Worm (Caenorhabditis elegans) whole organism, early embryonic: ENCODE measurements around the gene unc-62.

Experiments
- ama-1 ChIP-seq: fragments of 150-350 bp; optimal IDR thresholded peaks from 2 replicates; lab custom pipeline; 2014
- ceh-13 ChIP-seq: fragments of 200-800 bp; sonication (Bioruptor generic); optimal IDR thresholded peaks from 2 replicates; lab custom pipeline; 2018; ENCODE audit warnings: mild to moderate bottlenecking, missing genetic modification characterization, missing compliant biosample characterization
- ceh-36 ChIP-seq: sonication (generic microtip); optimal IDR thresholded peaks from 2 replicates; lab custom pipeline; 2016; ENCODE audit warnings: missing genetic modification characterization, inconsistent platforms, missing compliant biosample characterization
- ets-7 ChIP-seq: sonication (generic microtip); optimal IDR thresholded peaks from 2 replicates; lab custom pipeline; 2016; ENCODE audit warnings: missing genotype, missing genetic modification characterization, missing compliant biosample characterization
- flt-1 ChIP-seq: fragments of 200-800 bp; sonication (Bioruptor generic); IDR thresholded peaks from 2 replicates; pipeline ENCODE4 v1.3.6; 2022; ENCODE audit warnings: missing genetic modification characterization, missing compliant biosample characterization
- hmbx-1 ChIP-seq: sonication (generic microtip); optimal IDR thresholded peaks from 2 replicates; lab custom pipeline; 2016; ENCODE audit warnings: mild to moderate bottlenecking, missing genetic modification characterization, missing compliant biosample characterization
- hmg-4 ChIP-seq: fragments of 200-800 bp; sonication (Bioruptor generic); optimal IDR thresholded peaks from 2 replicates; lab custom pipeline; 2018; ENCODE audit warnings: mild to moderate bottlenecking, missing genetic modification characterization, missing compliant biosample characterization
- pes-1 ChIP-seq: fragments of 200-800 bp; sonication (Bioruptor generic); IDR thresholded peaks from 2 replicates; pipeline ENCODE4 v1.3.6; 2022; ENCODE audit warnings: missing genetic modification reagents, missing genetic modification characterization, missing compliant biosample characterization
- scrt-1 ChIP-seq: fragments of 200-800 bp; sonication (Bioruptor generic); IDR thresholded peaks from 2 replicates; pipeline ENCODE4 v1.3.6; 2022; ENCODE audit warnings: missing genetic modification characterization, missing compliant biosample characterization
- sea-1 ChIP-seq: fragments of 200-800 bp; sonication (Bioruptor generic); conservative IDR thresholded peaks from 2 replicates; pipeline ENCODE4 v1.3.6; 2022; ENCODE audit warnings: missing genetic modification characterization, missing compliant biosample characterization
- tbx-37 ChIP-seq: fragments of 200-800 bp; sonication (Bioruptor generic); conservative IDR thresholded peaks from 2 replicates; pipeline ENCODE4 v1.3.6; 2022; ENCODE audit warnings: missing genetic modification reagents, missing genetic modification characterization, missing compliant biosample characterization
- tra-4 ChIP-seq: sonication (generic microtip); optimal IDR thresholded peaks from 2 replicates; lab custom pipeline; 2017; ENCODE audit warnings: missing genetic modification characterization, missing compliant biosample characterization

ce11 chrV:4507836-4508462 lies 10.7 kb downstream of the unc-62 start:
- TF ChIP-seq sea-1 (GFP tag; lab: Robert Waterston, UW) (no peak), flt-1 (GFP tag; lab: Robert Waterston, UW) (no peak; the same call in 1 of the 2 replicates), hmbx-1 (tag; lab: Kevin White, UChicago) (no peak), ama-1 (no peak), ceh-13 (no peak), ets-7 (tag; lab: Kevin White, UChicago) (no peak), tbx-37 (GFP tag; lab: Robert Waterston, UW) (no peak), scrt-1 (no peak), hmg-4 (peak; percentile 64), tra-4 (no peak), ceh-36 (tag; lab: Kevin White, UChicago) (no peak), pes-1 (GFP tag; lab: Robert Waterston, UW) (no peak)
